Fruit fly (Drosophila melanogaster) whole organism, pupa: ENCODE data around the gene CG31948.

Experiments
- CG10348 ChIP-seq: fragments of 200-800 bp; sonication (Bioruptor generic); IDR thresholded peaks from 2 replicates; pipeline ENCODE4 v1.3.6; 2022; ENCODE audit warnings: missing biosample characterization, missing genetic modification characterization
- CG12605 ChIP-seq: fragments of 200-800 bp; sonication (Bioruptor generic); IDR thresholded peaks from 2 replicates; pipeline ENCODE4 v1.3.6; 2022; ENCODE audit warnings: missing biosample characterization, missing genetic modification characterization
- CG13204 ChIP-seq: fragments of 200-800 bp; sonication (Bioruptor generic); optimal IDR thresholded peaks from 2 replicates; lab custom pipeline; 2018; ENCODE audit warnings: missing biosample characterization, mild to moderate bottlenecking, missing genetic modification characterization, moderate library complexity
- CG14655 ChIP-seq: fragments of 200-800 bp; sonication (Bioruptor generic); optimal IDR thresholded peaks from 3 replicates; lab custom pipeline; 2017; ENCODE audit warnings: mild to moderate bottlenecking, missing biosample characterization, missing genetic modification reagents, missing genetic modification characterization
- CG15710 ChIP-seq: fragments of 200-800 bp; sonication (Bioruptor generic); optimal IDR thresholded peaks from 2 replicates; lab custom pipeline; 2018; ENCODE audit warnings: missing biosample characterization, mild to moderate bottlenecking, missing genetic modification characterization, moderate library complexity
- CG17806 ChIP-seq: fragments of 200-800 bp; sonication (Bioruptor generic); optimal IDR thresholded peaks from 2 replicates; lab custom pipeline; 2018; ENCODE audit warnings: missing biosample characterization, mild to moderate bottlenecking, missing genetic modification characterization, moderate library complexity
- CG32121 ChIP-seq: fragments of 200-800 bp; sonication (Bioruptor generic); IDR thresholded peaks from 2 replicates; pipeline ENCODE4 v1.3.6; 2022; ENCODE audit warnings: missing biosample characterization, missing genetic modification characterization
- CG34367 ChIP-seq: fragments of 200-800 bp; sonication (Bioruptor generic); optimal IDR thresholded peaks from 2 replicates; lab custom pipeline; 2018; ENCODE audit warnings: missing biosample characterization, mild to moderate bottlenecking, missing genetic modification characterization
- CG4496 ChIP-seq: fragments of 200-800 bp; sonication (Bioruptor generic); IDR thresholded peaks from 3 replicates; pipeline ENCODE4 v1.3.6; 2022; ENCODE audit warnings: missing biosample characterization, missing genetic modification characterization
- CG8159 ChIP-seq: fragments of 200-800 bp; sonication (Bioruptor generic); optimal IDR thresholded peaks from 3 replicates; lab custom pipeline; 2018; ENCODE audit warnings: missing biosample characterization, mild to moderate bottlenecking, missing genetic modification characterization, moderate library complexity
- CG8301 ChIP-seq: fragments of 200-800 bp; sonication (Bioruptor generic); optimal IDR thresholded peaks from 2 replicates; lab custom pipeline; 2018; ENCODE audit warnings: missing biosample characterization, mild to moderate bottlenecking, missing genetic modification characterization
- CG9948 ChIP-seq: fragments of 200-800 bp; sonication (Bioruptor generic); optimal IDR thresholded peaks from 2 replicates; lab custom pipeline; 2018; ENCODE audit warnings: missing biosample characterization, mild to moderate bottlenecking, missing genetic modification characterization, moderate library complexity
- D1 ChIP-seq: fragments of 200-800 bp; sonication (Bioruptor generic); optimal IDR thresholded peaks from 2 replicates; lab custom pipeline; 2018; ENCODE audit warnings: missing biosample characterization, mild to moderate bottlenecking, missing genetic modification characterization, moderate library complexity
- EcR ChIP-seq: fragments of 200-800 bp; sonication (Bioruptor generic); optimal IDR thresholded peaks from 3 replicates; lab custom pipeline; 2019; ENCODE audit warnings: missing biosample characterization, missing genetic modification characterization, mild to moderate bottlenecking, moderate library complexity, missing genetic modification reagents
- Ets98B ChIP-seq: fragments of 200-800 bp; sonication (Bioruptor generic); IDR thresholded peaks from 2 replicates; pipeline ENCODE4 v1.3.6; 2022; ENCODE audit warnings: missing biosample characterization, missing genetic modification characterization
- Pif1A ChIP-seq: fragments of 200-800 bp; sonication (Bioruptor generic); optimal IDR thresholded peaks from 3 replicates; lab custom pipeline; 2016; ENCODE audit warnings: missing biosample characterization, missing genetic modification characterization
- Pif1B ChIP-seq: fragments of 200-800 bp; sonication (Bioruptor generic); optimal IDR thresholded peaks from 3 replicates; lab custom pipeline; 2016; ENCODE audit warnings: missing biosample characterization, missing genetic modification characterization
- Snoo ChIP-seq: fragments of 200-800 bp; sonication (Bioruptor generic); optimal IDR thresholded peaks from 3 replicates; lab custom pipeline; 2017; ENCODE audit warnings: missing biosample characterization, mild to moderate bottlenecking, missing genetic modification characterization, inconsistent platforms
- fd96Ca ChIP-seq: fragments of 200-800 bp; sonication (Bioruptor generic); IDR thresholded peaks from 3 replicates; pipeline ENCODE4 v1.3.6; 2022; ENCODE audit warnings: missing biosample characterization, missing genetic modification characterization
- gl ChIP-seq: fragments of 200-800 bp; sonication (Bioruptor generic); optimal IDR thresholded peaks from 2 replicates; lab custom pipeline; 2018; ENCODE audit warnings: missing biosample characterization, mild to moderate bottlenecking, missing genetic modification characterization
- rn ChIP-seq: fragments of 200-800 bp; sonication (Bioruptor generic); IDR thresholded peaks from 2 replicates; pipeline ENCODE4 v1.3.6; 2022; ENCODE audit warnings: missing biosample characterization, missing genetic modification characterization

CG31948 gene

dm6 chr2L:2433494-2434054 lies 17.1 kb upstream of the CG31948 start:
- TF ChIP-seq CG9948 (tag; lab: Kevin White, UChicago), result peak; percentile 99
- peak; percentile 98 for TF ChIP-seq CG13204 (GFP tag; lab: Kevin White, UChicago)
- TF ChIP-seq CG8159, result peak; percentile 99
- peak; percentile 98 for TF ChIP-seq Ets98B (GFP tag; lab: Robert Waterston, UW)
- TF ChIP-seq CG14655 (GFP tag; lab: Kevin White, UChicago), result peak; percentile 98
- peak; percentile 98 for TF ChIP-seq gl (tag; lab: Kevin White, UChicago)
- TF ChIP-seq rn (GFP tag; lab: Robert Waterston, UW), result peak; percentile 96
- peak; percentile 99 for TF ChIP-seq CG15710 (tag; lab: Kevin White, UChicago)
- peak; percentile 97 for TF ChIP-seq CG12605
- TF ChIP-seq CG32121 (GFP tag; lab: Robert Waterston, UW), result peak; percentile 97
- peak; percentile 98 for TF ChIP-seq fd96Ca (GFP tag; lab: Robert Waterston, UW)
- peak; percentile 97 for TF ChIP-seq D1 (tag; lab: Kevin White, UChicago)
- peak; percentile 99 for TF ChIP-seq CG4496 (GFP tag; lab: Robert Waterston, UW)
- TF ChIP-seq Snoo (tag; lab: Kevin White, UChicago), result peak; percentile 90
- peak; percentile 93 for TF ChIP-seq CG10348
- peak; percentile 99 for TF ChIP-seq CG17806 (tag; lab: Kevin White, UChicago)
- TF ChIP-seq Pif1B (GFP tag; lab: Kevin White, UChicago), result peak; percentile 97
- peak; percentile 99 for TF ChIP-seq CG34367 (tag; lab: Kevin White, UChicago)
- peak; percentile 69 for TF ChIP-seq EcR (GFP tag; lab: Kevin White, UChicago)
- peak; percentile 98 for TF ChIP-seq CG8301
- peak; percentile 99 for TF ChIP-seq Pif1A (GFP tag; lab: Kevin White, UChicago)
- TF ChIP-seq, all 21 proteins: peak for 21

dm6 chr2L:2432809-2433493 lies 16.4 kb upstream of the CG31948 start:
- TF ChIP-seq CG9948 (tag; lab: Kevin White, UChicago) (peak; percentile 81), EcR (GFP tag; lab: Kevin White, UChicago) (peak; percentile 29), Pif1B (GFP tag; lab: Kevin White, UChicago) (peak; percentile 65), CG13204 (GFP tag; lab: Kevin White, UChicago) (no peak), CG10348 (no peak), CG8301 (peak; percentile 61), gl (tag; lab: Kevin White, UChicago) (no peak), CG32121 (GFP tag; lab: Robert Waterston, UW) (0 out of 2 replicates have a peak, but pooled peaks have one; percentile 37), CG4496 (GFP tag; lab: Robert Waterston, UW) (peak; percentile 64; the same call in 2 of the 3 replicates), Snoo (tag; lab: Kevin White, UChicago) (peak; percentile 9), CG15710 (tag; lab: Kevin White, UChicago) (peak; percentile 88), CG14655 (GFP tag; lab: Kevin White, UChicago) (peak; percentile 64), CG34367 (tag; lab: Kevin White, UChicago) (peak; percentile 74), D1 (tag; lab: Kevin White, UChicago) (peak; percentile 59), CG8159 (peak; percentile 84), CG12605 (no peak), Ets98B (GFP tag; lab: Robert Waterston, UW) (no peak; the same call in 1 of the 2 replicates), CG17806 (tag; lab: Kevin White, UChicago) (peak; percentile 78), Pif1A (GFP tag; lab: Kevin White, UChicago) (peak; percentile 59), fd96Ca (GFP tag; lab: Robert Waterston, UW) (no peak), rn (GFP tag; lab: Robert Waterston, UW) (no peak)

dm6 chr2L:2430251-2430650 lies 13.7 kb upstream of the CG31948 start:
- TF ChIP-seq Ets98B (GFP tag; lab: Robert Waterston, UW) (no peak), CG8301 (no peak), CG12605 (no peak), D1 (tag; lab: Kevin White, UChicago) (no peak), Pif1B (GFP tag; lab: Kevin White, UChicago) (no peak), CG8159 (no peak), rn (GFP tag; lab: Robert Waterston, UW) (no peak), CG15710 (tag; lab: Kevin White, UChicago) (no peak), CG32121 (GFP tag; lab: Robert Waterston, UW) (no peak), CG10348 (no peak), CG17806 (tag; lab: Kevin White, UChicago) (no peak), CG14655 (GFP tag; lab: Kevin White, UChicago) (no peak), CG4496 (GFP tag; lab: Robert Waterston, UW) (no peak), gl (tag; lab: Kevin White, UChicago) (no peak), EcR (GFP tag; lab: Kevin White, UChicago) (no peak), CG13204 (GFP tag; lab: Kevin White, UChicago) (no peak), CG9948 (tag; lab: Kevin White, UChicago) (no peak), Snoo (tag; lab: Kevin White, UChicago) (no peak), Pif1A (GFP tag; lab: Kevin White, UChicago) (no peak), fd96Ca (GFP tag; lab: Robert Waterston, UW) (no peak)

dm6 chr2L:2429588-2429987 lies 13.1 kb upstream of the CG31948 start:
- TF ChIP-seq Pif1B (GFP tag; lab: Kevin White, UChicago), result no peak
- no peak for TF ChIP-seq CG14655 (GFP tag; lab: Kevin White, UChicago)
- no peak for TF ChIP-seq Ets98B (GFP tag; lab: Robert Waterston, UW)
- TF ChIP-seq EcR (GFP tag; lab: Kevin White, UChicago), result no peak
- TF ChIP-seq, all 21 proteins: peak for 0

dm6 chr2L:2428209-2428488 lies 11.6 kb upstream of the CG31948 start, which contains the start of gene dpp:
dpp (plus strand) TSS chr2L:2428372.
- TF ChIP-seq CG8159 (no peak), CG15710 (tag; lab: Kevin White, UChicago) (no peak), EcR (GFP tag; lab: Kevin White, UChicago) (no peak), CG13204 (GFP tag; lab: Kevin White, UChicago) (peak; percentile 41), CG32121 (GFP tag; lab: Robert Waterston, UW) (peak; percentile 18; the same call in 1 of the 2 replicates), CG14655 (GFP tag; lab: Kevin White, UChicago) (no peak), Ets98B (GFP tag; lab: Robert Waterston, UW) (0 out of 2 replicates have a peak, but pooled peaks have one; percentile 22)
- TF ChIP-seq, all 21 proteins: peak for 3
